Worm (Caenorhabditis elegans) whole organism, young adult: ENCODE measurements around the gene F17H10.2.

Source experiments
- F55B11.4 ChIP-seq: sonication (generic microtip); optimal IDR thresholded peaks from 2 replicates; lab custom pipeline; 2016; ENCODE audit warnings: missing compliant biosample characterization, missing genetic modification characterization, borderline replicate concordance; ENCODE audit not compliant: insufficient read depth
- K12H6.12 ChIP-seq: fragments of 200-800 bp; sonication (Bioruptor generic); optimal IDR thresholded peaks from 2 replicates; lab custom pipeline; 2018; ENCODE audit warnings: mild to moderate bottlenecking, missing genetic modification characterization, missing compliant biosample characterization
- T26A5.8 ChIP-seq: sonication (generic microtip); optimal IDR thresholded peaks from 2 replicates; lab custom pipeline; 2016; ENCODE audit warnings: missing genetic modification characterization, missing compliant biosample characterization
- Y53G8AR.9 ChIP-seq: fragments of 200-800 bp; sonication (Bioruptor generic); conservative IDR thresholded peaks from 2 replicates; pipeline ENCODE4 v1.3.6; 2022; ENCODE audit warnings: missing genetic modification reagents, missing genetic modification characterization, missing compliant biosample characterization
- ama-1 ChIP-seq, 3 experiments: fragments of 150-350 bp in 1 of 3; sonication (generic microtip) in 2 of 3; optimal IDR thresholded peaks; 2 replicates each; lab custom pipeline; 2014 to 2018; ENCODE audit warnings: missing biosample characterization in 2 of 3, missing genetic modification characterization in 2 of 3, missing genetic modification reagents in 2 of 3
- aptf-2 ChIP-seq: fragments of 200-800 bp; sonication (Bioruptor generic); conservative IDR thresholded peaks from 2 replicates; pipeline ENCODE4 v1.3.6; 2022; ENCODE audit warnings: missing genetic modification reagents, missing genetic modification characterization, missing compliant biosample characterization
- bed-2 ChIP-seq: fragments of 200-800 bp; sonication (Bioruptor generic); IDR thresholded peaks from 2 replicates; pipeline ENCODE4 v1.3.6; 2022; ENCODE audit warnings: missing genetic modification reagents, missing genetic modification characterization, missing compliant biosample characterization
- ccch-3 ChIP-seq: fragments of 200-800 bp; sonication (Bioruptor generic); optimal IDR thresholded peaks from 2 replicates; lab custom pipeline; 2018; ENCODE audit warnings: mild to moderate bottlenecking, missing genetic modification characterization, missing compliant biosample characterization
- cebp-1 ChIP-seq, 2 experiments: fragments of 200-800 bp in 1 of 2; sonication (Bioruptor generic) in 1 of 2; sonication (generic microtip) in 1 of 2; IDR thresholded peaks in 1 of 2; optimal IDR thresholded peaks in 1 of 2; 2 replicates each; pipeline versions ENCODE4 v1.3.6 to Lab custom; 2017 to 2022; ENCODE audit warnings: missing compliant biosample characterization in 2 of 2, missing genetic modification characterization in 2 of 2, mild to moderate bottlenecking in 1 of 2, missing genetic modification reagents in 1 of 2, moderate library complexity in 1 of 2
- ceh-27 ChIP-seq: fragments of 200-800 bp; sonication (Bioruptor generic); optimal IDR thresholded peaks from 2 replicates; lab custom pipeline; 2018; ENCODE audit warnings: mild to moderate bottlenecking, missing genetic modification characterization, moderate library complexity, missing compliant biosample characterization
- hmg-20 ChIP-seq: fragments of 200-800 bp; sonication (Bioruptor generic); IDR thresholded peaks from 2 replicates; pipeline ENCODE4 v1.3.6; 2022; ENCODE audit warnings: missing genetic modification reagents, missing genetic modification characterization, missing compliant biosample characterization
- hsf-1 ChIP-seq: fragments of 200-800 bp; sonication (Bioruptor generic); IDR thresholded peaks from 2 replicates; pipeline ENCODE4 v1.3.6; 2022; ENCODE audit warnings: missing genetic modification reagents, missing genetic modification characterization, missing compliant biosample characterization
- let-526 ChIP-seq: fragments of 200-800 bp; sonication (Bioruptor generic); IDR thresholded peaks from 2 replicates; pipeline ENCODE4 v1.3.6; 2022; ENCODE audit warnings: missing genetic modification reagents, missing genetic modification characterization, missing compliant biosample characterization
- lin-26 ChIP-seq: fragments of 200-800 bp; sonication (Bioruptor generic); IDR thresholded peaks from 2 replicates; pipeline ENCODE4 v1.3.6; 2022; ENCODE audit warnings: missing genetic modification reagents, missing genetic modification characterization, missing compliant biosample characterization
- lin-35 ChIP-seq, 3 experiments: fragments of 150-350 bp in 2 of 3; sonication (generic microtip) in 1 of 3; optimal IDR thresholded peaks; 2 replicates each; lab custom pipeline; 2014 to 2018; ENCODE audit warnings: missing biosample characterization in 3 of 3, missing genetic modification characterization in 3 of 3, missing genetic modification reagents in 3 of 3
- lin-40 ChIP-seq: sonication (generic microtip); optimal IDR thresholded peaks from 2 replicates; lab custom pipeline; 2016; ENCODE audit warnings: missing genetic modification characterization, mild to moderate bottlenecking, missing compliant biosample characterization, missing genotype, missing genetic modification reagents
- lsl-1 ChIP-seq: fragments of 200-800 bp; sonication (Bioruptor generic); optimal IDR thresholded peaks from 2 replicates; lab custom pipeline; 2018; ENCODE audit warnings: mild to moderate bottlenecking, missing genetic modification characterization, moderate library complexity, missing compliant biosample characterization
- madf-3 ChIP-seq: fragments of 200-800 bp; sonication (Bioruptor generic); IDR thresholded peaks from 2 replicates; pipeline ENCODE4 v1.3.6; 2022; ENCODE audit warnings: missing genetic modification reagents, missing genetic modification characterization, missing compliant biosample characterization
- madf-8 ChIP-seq: fragments of 200-800 bp; sonication (Bioruptor generic); conservative IDR thresholded peaks from 2 replicates; pipeline ENCODE4 v1.3.6; 2022; ENCODE audit warnings: missing genetic modification reagents, missing genetic modification characterization, missing compliant biosample characterization
- mel-28 ChIP-seq: sonication (generic microtip); optimal IDR thresholded peaks from 2 replicates; lab custom pipeline; 2016; ENCODE audit warnings: borderline replicate concordance, mild to moderate bottlenecking, missing genetic modification characterization, missing compliant biosample characterization
- nhr-80 ChIP-seq: sonication (generic microtip); optimal IDR thresholded peaks from 2 replicates; lab custom pipeline; 2016; ENCODE audit warnings: missing genetic modification characterization, missing compliant biosample characterization
- snpc-1.1 ChIP-seq: sonication (generic microtip); optimal IDR thresholded peaks from 2 replicates; lab custom pipeline; 2017; ENCODE audit warnings: missing genetic modification characterization, mild to moderate bottlenecking, missing compliant biosample characterization, antibody characterized with exemption, moderate library complexity, missing genotype, missing genetic modification reagents; ENCODE audit not compliant: insufficient read depth
- somi-1 ChIP-seq: fragments of 200-800 bp; sonication (Bioruptor generic); optimal IDR thresholded peaks from 2 replicates; lab custom pipeline; 2018; ENCODE audit warnings: mild to moderate bottlenecking, missing genetic modification characterization, missing compliant biosample characterization
- unc-130 ChIP-seq: sonication (generic microtip); optimal IDR thresholded peaks from 2 replicates; lab custom pipeline; 2016; ENCODE audit warnings: missing genetic modification reagents, missing genetic modification characterization, missing compliant biosample characterization
- xnd-1 ChIP-seq: sonication (generic microtip); optimal IDR thresholded peaks from 2 replicates; lab custom pipeline; 2016; ENCODE audit warnings: missing genotype, missing genetic modification reagents, missing genetic modification characterization, missing compliant biosample characterization

Gene F17H10.2

ce11 chrX:13145988-13146873, 32.7 kb downstream of the F17H10.2 start:
- TF ChIP-seq F55B11.4 (tag; lab: Kevin White, UChicago), result no peak
- TF ChIP-seq aptf-2, result no peak
- 0 out of 2 replicates have a peak, but pooled peaks have one; percentile 18 for TF ChIP-seq madf-3 (GFP tag; lab: Robert Waterston, UW)
- no peak for TF ChIP-seq snpc-1.1 (tag; lab: Kevin White, UChicago)
- TF ChIP-seq somi-1, result no peak
- TF ChIP-seq, all 124 proteins: peak for 1

ce11 chrX:13147105-13147504, 33.5 kb downstream of the F17H10.2 start:
- TF ChIP-seq cebp-1 (GFP tag; IDR thresholded peaks at IDR 0.05; lab: Robert Waterston, UW) (no peak), cebp-1 (tag; optimal IDR thresholded peaks at IDR 0.05; lab: Kevin White, UChicago) (peak; percentile 11), lin-26 (GFP tag; lab: Robert Waterston, UW) (peak; percentile 52; the same call in 1 of the 2 replicates), lsl-1 (no peak), ama-1 (optimal IDR thresholded peaks at IDR 0.05; lab: Kevin White, UChicago) (no peak), ama-1 (GFP tag; optimal IDR thresholded peaks at IDR 0.05; lab: Kevin White, UChicago) (no peak), ceh-27 (GFP tag; lab: Kevin White, UChicago) (peak; percentile 56), K12H6.12 (tag; lab: Kevin White, UChicago) (peak; percentile 70), somi-1 (peak; percentile 37), bed-2 (GFP tag; lab: Robert Waterston, UW) (no peak), lin-35 (GFP tag; optimal IDR thresholded peaks at IDR 0.05; lab: Kevin White, UChicago) (no peak)

ce11 chrX:13154514-13154913, 40.9 kb downstream of the F17H10.2 start:
- peak; percentile 29 for TF ChIP-seq nhr-80 (tag; lab: Kevin White, UChicago)
- no peak for TF ChIP-seq xnd-1 (tag; lab: Kevin White, UChicago)
- no peak for TF ChIP-seq ama-1 (optimal IDR thresholded peaks at IDR 0.05; lab: Kevin White, UChicago)
- no peak for TF ChIP-seq ama-1 (GFP tag; optimal IDR thresholded peaks at IDR 0.05; lab: Kevin White, UChicago)
- no peak for TF ChIP-seq cebp-1 (GFP tag; IDR thresholded peaks at IDR 0.05; lab: Robert Waterston, UW)
- peak; percentile 22 for TF ChIP-seq cebp-1 (tag; optimal IDR thresholded peaks at IDR 0.05; lab: Kevin White, UChicago)
- TF ChIP-seq let-526 (GFP tag; lab: Robert Waterston, UW), result 0 out of 2 replicates have a peak, but pooled peaks have one; percentile 56
- TF ChIP-seq Y53G8AR.9 (GFP tag; lab: Robert Waterston, UW), result no peak

ce11 chrX:13155730-13156129, 42.2 kb downstream of the F17H10.2 start:
- no peak for TF ChIP-seq hsf-1 (GFP tag; lab: Robert Waterston, UW)
- TF ChIP-seq madf-8 (GFP tag; lab: Robert Waterston, UW), result no peak
- no peak for TF ChIP-seq mel-28 (tag; lab: Kevin White, UChicago)
- TF ChIP-seq, all 124 proteins: peak for 0

- TF ChIP-seq let-526 (GFP tag; lab: Robert Waterston, UW) (no peak), ccch-3 (GFP tag; lab: Kevin White, UChicago) (no peak), T26A5.8 (tag; lab: Kevin White, UChicago) (no peak), hmg-20 (GFP tag; lab: Robert Waterston, UW) (no peak), unc-130 (GFP tag; lab: Kevin White, UChicago) (no peak), lin-40 (tag; lab: Kevin White, UChicago) (no peak)
Measured at ce11 chrX:13157112-13157768, 43.7 kb downstream of the F17H10.2 start.
